Worm (Caenorhabditis elegans): ENCODE measurements around the gene F22F7.7.

DNA sequence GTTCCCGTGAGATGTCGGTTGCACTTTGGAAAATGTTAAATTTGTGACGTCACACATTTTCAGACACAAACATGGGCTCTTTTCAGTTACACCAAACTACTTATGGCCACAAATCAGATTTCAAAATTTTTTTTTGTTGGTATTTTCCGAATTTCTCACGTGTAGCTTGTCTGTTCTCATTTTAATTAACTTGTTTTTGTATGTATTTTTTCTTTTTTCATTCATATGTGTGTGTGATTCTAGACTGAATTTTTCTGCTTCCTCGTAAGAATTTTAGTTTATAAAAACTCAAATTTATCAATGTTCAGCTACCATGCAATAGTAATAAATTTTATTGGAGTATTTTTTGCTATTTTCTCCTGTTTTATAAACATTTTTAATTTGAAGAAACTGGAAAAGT lies 17.0 kb upstream of the F22F7.7 start, which contains the start of gene srbc-22:
- no peak for TF ChIP-seq nhr-11 (tag; optimal IDR thresholded peaks at IDR 0.05)
- TF ChIP-seq Y55F3AM.14 (GFP tag; optimal IDR thresholded peaks at IDR 0.05): no peak
- TF ChIP-seq unc-39 (tag; optimal IDR thresholded peaks at IDR 0.05): no peak
- TF ChIP-seq unc-62 (GFP tag; optimal IDR thresholded peaks at IDR 0.05): no peak
- TF ChIP-seq elt-1 (tag; optimal IDR thresholded peaks at IDR 0.05): no peak
- no peak for TF ChIP-seq fos-1 (tag; optimal IDR thresholded peaks at IDR 0.05)
- TF ChIP-seq sma-3 (GFP tag; optimal IDR thresholded peaks at IDR 0.05): no peak
- TF ChIP-seq snpc-4 (tag; optimal IDR thresholded peaks at IDR 0.05): no peak
- TF ChIP-seq nhr-237 (tag; optimal IDR thresholded peaks at IDR 0.05): no peak
- no peak for TF ChIP-seq nhr-23 (tag; optimal IDR thresholded peaks at IDR 0.05)
- no peak for TF ChIP-seq elt-3 (tag; optimal IDR thresholded peaks at IDR 0.05)

All from whole organism, L2 larva.